Fruit fly (Drosophila melanogaster) whole organism, embryonic: ENCODE data around the gene Spn88Eb.
A peak's percentile ranks its signal among the peaks of the same experiment; 100 is the strongest.

Experiments
- Asciz ChIP-seq: fragments of 200-800 bp; sonication (Bioruptor generic); optimal IDR thresholded peaks from 2 replicates; lab custom pipeline; 2017; ENCODE audit warnings: missing biosample characterization, mild to moderate bottlenecking, missing genetic modification characterization, missing genetic modification reagents
- CG10431 ChIP-seq: fragments of 200-800 bp; sonication (Bioruptor generic); optimal IDR thresholded peaks from 3 replicates; lab custom pipeline; 2018; ENCODE audit warnings: missing biosample characterization, mild to moderate bottlenecking, missing genetic modification characterization
- CG10543 ChIP-seq: fragments of 200-800 bp; sonication (Bioruptor generic); optimal IDR thresholded peaks from 3 replicates; lab custom pipeline; 2017; ENCODE audit warnings: missing biosample characterization, mild to moderate bottlenecking, missing genetic modification characterization, moderate library complexity
- CG11085 ChIP-seq: fragments of 200-800 bp; sonication (Bioruptor generic); IDR thresholded peaks from 2 replicates; pipeline ENCODE4 v1.3.6; 2022; ENCODE audit warnings: missing biosample characterization, missing genetic modification characterization
- CG12299 ChIP-seq: fragments of 200-800 bp; sonication (Bioruptor generic); optimal IDR thresholded peaks from 2 replicates; lab custom pipeline; 2018; ENCODE audit warnings: missing biosample characterization, mild to moderate bottlenecking, missing genetic modification characterization
- CG13296 ChIP-seq: fragments of 200-800 bp; sonication (Bioruptor generic); optimal IDR thresholded peaks from 3 replicates; lab custom pipeline; 2018; ENCODE audit warnings: missing biosample characterization, mild to moderate bottlenecking, missing genetic modification characterization
- CG13624 ChIP-seq: fragments of 200-800 bp; sonication (Bioruptor generic); optimal IDR thresholded peaks from 2 replicates; lab custom pipeline; 2016; ENCODE audit warnings: missing biosample characterization, missing genetic modification characterization
- CG13894 ChIP-seq: fragments of 200-800 bp; sonication (Bioruptor generic); optimal IDR thresholded peaks from 3 replicates; lab custom pipeline; 2018; ENCODE audit warnings: missing biosample characterization, mild to moderate bottlenecking, missing genetic modification characterization, moderate library complexity
- CG14441 ChIP-seq: fragments of 200-800 bp; sonication (Bioruptor generic); IDR thresholded peaks from 2 replicates; pipeline ENCODE4 v1.3.6; 2022; ENCODE audit warnings: missing biosample characterization, missing genetic modification characterization
- CG14965 ChIP-seq: fragments of 200-800 bp; sonication (Bioruptor generic); optimal IDR thresholded peaks from 2 replicates; lab custom pipeline; 2016; ENCODE audit warnings: missing biosample characterization, missing genetic modification characterization, borderline replicate concordance
- CG30403 ChIP-seq: fragments of 200-800 bp; sonication (Bioruptor generic); optimal IDR thresholded peaks from 3 replicates; lab custom pipeline; 2016; ENCODE audit warnings: missing biosample characterization, missing genetic modification characterization
- CG3726 ChIP-seq: fragments of 200-800 bp; sonication (Bioruptor generic); IDR thresholded peaks from 3 replicates; pipeline ENCODE4, ENCODE4 v1.3.6; 2022; ENCODE audit warnings: missing biosample characterization, missing genetic modification characterization
- CG3847 ChIP-seq: fragments of 200-800 bp; sonication (Bioruptor generic); IDR thresholded peaks from 2 replicates; pipeline ENCODE4 v1.3.6; 2022; ENCODE audit warnings: missing biosample characterization, missing genetic modification characterization
- CG4360 ChIP-seq: fragments of 200-800 bp; sonication (Bioruptor generic); IDR thresholded peaks from 2 replicates; pipeline ENCODE4 v1.3.6; 2022; ENCODE audit warnings: missing biosample characterization, missing genetic modification characterization
- CG4707 ChIP-seq: fragments of 200-800 bp; sonication (Bioruptor generic); optimal IDR thresholded peaks from 2 replicates; lab custom pipeline; 2018; ENCODE audit warnings: missing biosample characterization, mild to moderate bottlenecking, missing genetic modification characterization, moderate library complexity
- CG6813 ChIP-seq: fragments of 200-800 bp; sonication (Bioruptor generic); optimal IDR thresholded peaks from 2 replicates; lab custom pipeline; 2017; ENCODE audit warnings: missing biosample characterization, missing genetic modification characterization, mild to moderate bottlenecking, moderate library complexity, missing genetic modification reagents
- CG7963 ChIP-seq: fragments of 200-800 bp; sonication (Bioruptor generic); IDR thresholded peaks from 3 replicates; pipeline ENCODE4 v1.3.6; 2022; ENCODE audit warnings: missing biosample characterization, missing genetic modification characterization; ENCODE audit not compliant: partially characterized antibody
- CG8388 ChIP-seq: fragments of 200-800 bp; sonication (Bioruptor generic); optimal IDR thresholded peaks from 2 replicates; lab custom pipeline; 2019; ENCODE audit warnings: missing biosample characterization, mild to moderate bottlenecking, missing genetic modification characterization, moderate library complexity
- CG8765 ChIP-seq: fragments of 200-800 bp; sonication (Bioruptor generic); IDR thresholded peaks from 2 replicates; pipeline ENCODE4 v1.3.6; 2022; ENCODE audit warnings: missing biosample characterization, missing genetic modification characterization
- Dip3 ChIP-seq: fragments of 200-800 bp; sonication (Bioruptor generic); optimal IDR thresholded peaks from 3 replicates; lab custom pipeline; 2016; ENCODE audit warnings: missing biosample characterization, missing genetic modification characterization
- Dll ChIP-seq: fragments of 200-800 bp; sonication (Bioruptor generic); IDR thresholded peaks from 4 replicates; pipeline ENCODE4 v1.3.6; 2022; ENCODE audit warnings: missing biosample characterization, missing genetic modification characterization; ENCODE audit not compliant: partially characterized antibody
- GATAe ChIP-seq: fragments of 200-800 bp; sonication (Bioruptor generic); conservative IDR thresholded peaks from 2 replicates; pipeline ENCODE4 v1.3.6; 2022; ENCODE audit warnings: missing biosample characterization, missing genetic modification characterization
- HLH4C ChIP-seq: fragments of 200-800 bp; sonication (Bioruptor generic); IDR thresholded peaks from 3 replicates; pipeline ENCODE4 v1.3.6; 2022; ENCODE audit warnings: missing biosample characterization, missing genetic modification characterization; ENCODE audit not compliant: partially characterized antibody
- Lim3 ChIP-seq: fragments of 200-800 bp; sonication (Bioruptor generic); IDR thresholded peaks from 2 replicates; pipeline ENCODE4 v1.3.6; 2022; ENCODE audit warnings: missing biosample characterization, missing genetic modification characterization
- NC2α ChIP-seq: fragments of 200-800 bp; sonication (Bioruptor generic); optimal IDR thresholded peaks from 2 replicates; lab custom pipeline; 2016; ENCODE audit warnings: missing biosample characterization, missing genetic modification characterization
- Pdp1 ChIP-seq, 2 experiments: fragments of 200-800 bp; sonication (Bioruptor generic); optimal IDR thresholded peaks; 3 replicates each; lab custom pipeline; 2016; ENCODE audit warnings: missing biosample characterization in 2 of 2, missing genetic modification characterization in 2 of 2, mild to moderate bottlenecking in 1 of 2, moderate library complexity in 1 of 2
- Scr ChIP-seq: fragments of 200-800 bp; sonication (Bioruptor generic); IDR thresholded peaks from 2 replicates; pipeline ENCODE4 v1.3.6; 2022; ENCODE audit warnings: missing biosample characterization, missing genetic modification characterization; ENCODE audit not compliant: partially characterized antibody
- Six4 ChIP-seq: fragments of 200-800 bp; sonication (Bioruptor generic); optimal IDR thresholded peaks from 2 replicates; lab custom pipeline; 2016; ENCODE audit warnings: missing biosample characterization, missing genetic modification characterization
- Taf1 ChIP-seq: fragments of 200-800 bp; sonication (Bioruptor generic); IDR thresholded peaks from 2 replicates; pipeline ENCODE4 v1.3.6; 2022; ENCODE audit warnings: missing biosample characterization, missing genetic modification characterization
- ap ChIP-seq: fragments of 200-800 bp; sonication (Bioruptor generic); IDR thresholded peaks from 2 replicates; pipeline ENCODE4 v1.3.6; 2022; ENCODE audit warnings: missing biosample characterization, missing genetic modification characterization
- cato ChIP-seq: fragments of 200-800 bp; sonication (Bioruptor generic); optimal IDR thresholded peaks from 2 replicates; lab custom pipeline; 2016; ENCODE audit warnings: missing biosample characterization, missing genetic modification characterization, borderline replicate concordance
- crc ChIP-seq: fragments of 200-800 bp; sonication (Bioruptor generic); optimal IDR thresholded peaks from 2 replicates; lab custom pipeline; 2016; ENCODE audit warnings: missing biosample characterization, missing genetic modification characterization
- danr ChIP-seq: fragments of 200-800 bp; sonication (Bioruptor generic); IDR thresholded peaks from 2 replicates; pipeline ENCODE4 v1.3.6; 2022; ENCODE audit warnings: missing biosample characterization, missing genetic modification characterization
- fd3F ChIP-seq: fragments of 200-800 bp; sonication (Bioruptor generic); optimal IDR thresholded peaks from 2 replicates; lab custom pipeline; 2018; ENCODE audit warnings: missing biosample characterization, mild to moderate bottlenecking, missing genetic modification characterization, moderate library complexity
- fd64A ChIP-seq: fragments of 200-800 bp; sonication (Bioruptor generic); optimal IDR thresholded peaks from 3 replicates; lab custom pipeline; 2018; ENCODE audit warnings: missing biosample characterization, mild to moderate bottlenecking, missing genetic modification characterization
- ham ChIP-seq: fragments of 200-800 bp; sonication (Bioruptor generic); IDR thresholded peaks from 2 replicates; pipeline ENCODE4 v1.3.6; 2022; ENCODE audit warnings: missing biosample characterization, missing genetic modification characterization
- hb ChIP-seq: fragments of 200-800 bp; sonication (Bioruptor generic); IDR thresholded peaks from 3 replicates; pipeline ENCODE4 v1.3.6; 2022; ENCODE audit warnings: missing biosample characterization, missing genetic modification characterization; ENCODE audit not compliant: partially characterized antibody
- hkb ChIP-seq, 2 experiments: fragments of 200-800 bp in 1 of 2; fragments of >200 bp in 1 of 2; sonication (Bioruptor generic) in 1 of 2; IDR thresholded peaks in 1 of 2; optimal IDR thresholded peaks in 1 of 2; 2 replicates each; pipeline versions ENCODE4 v1.3.6 to Lab custom; 2017 to 2022; ENCODE audit warnings: missing biosample characterization in 1 of 2, missing genetic modification characterization in 1 of 2
- kay ChIP-seq: fragments of 200-800 bp; sonication (Bioruptor generic); optimal IDR thresholded peaks from 2 replicates; lab custom pipeline; 2016; ENCODE audit warnings: missing biosample characterization, missing genetic modification characterization
- lmd ChIP-seq: fragments of 200-800 bp; sonication (Bioruptor generic); IDR thresholded peaks from 2 replicates; pipeline ENCODE4 v1.3.6; 2022; ENCODE audit warnings: missing biosample characterization, missing genetic modification characterization
- nerfin-1 ChIP-seq: fragments of 200-800 bp; sonication (Bioruptor generic); optimal IDR thresholded peaks from 3 replicates; lab custom pipeline; 2019; ENCODE audit warnings: missing biosample characterization, mild to moderate bottlenecking, missing genetic modification characterization, moderate library complexity
- org-1 ChIP-seq: fragments of 200-800 bp; sonication (Bioruptor generic); optimal IDR thresholded peaks from 2 replicates; lab custom pipeline; 2017; ENCODE audit warnings: missing biosample characterization, missing genetic modification characterization
- phol ChIP-seq: fragments of 200-800 bp; sonication (Bioruptor generic); optimal IDR thresholded peaks from 3 replicates; lab custom pipeline; 2018; ENCODE audit warnings: missing biosample characterization, mild to moderate bottlenecking, missing genetic modification characterization, moderate library complexity
- pita ChIP-seq: fragments of 200-800 bp; sonication (Bioruptor generic); optimal IDR thresholded peaks from 2 replicates; lab custom pipeline; 2017; ENCODE audit warnings: missing biosample characterization, mild to moderate bottlenecking, missing genetic modification characterization
- psq ChIP-seq: fragments of 200-800 bp; sonication (Bioruptor generic); optimal IDR thresholded peaks from 2 replicates; lab custom pipeline; 2017; ENCODE audit warnings: missing biosample characterization, missing genetic modification characterization
- sens-2 ChIP-seq: fragments of 200-800 bp; sonication (Bioruptor generic); IDR thresholded peaks from 2 replicates; pipeline ENCODE4 v1.3.6; 2022; ENCODE audit warnings: missing biosample characterization, missing genetic modification characterization
- tx ChIP-seq: fragments of 200-800 bp; sonication (Bioruptor generic); optimal IDR thresholded peaks from 2 replicates; lab custom pipeline; 2016; ENCODE audit warnings: missing biosample characterization, missing genetic modification characterization
- vnd ChIP-seq: fragments of 200-800 bp; sonication (Bioruptor generic); IDR thresholded peaks from 3 replicates; pipeline ENCODE4 v1.3.6; 2022; ENCODE audit warnings: missing biosample characterization, missing genetic modification characterization; ENCODE audit not compliant: partially characterized antibody
- zfh1 ChIP-seq: fragments of 200-800 bp; sonication (Bioruptor generic); IDR thresholded peaks from 3 replicates; pipeline ENCODE4 v1.3.6; 2022; ENCODE audit warnings: missing biosample characterization, missing genetic modification characterization

The Spn88Eb gene

dm6 chr3R:15229329-15229876 lies 20.8 kb upstream of the Spn88Eb start, which contains the start of the genes Art3 and mRpS10:
TSS of gene Art3 (minus strand) at chr3R:15229408.
TSS of gene mRpS10 (plus strand) at chr3R:15229665.
- TF ChIP-seq Lim3: peak; percentile 99
- TF ChIP-seq Dip3 (GFP tag; lab: Kevin White, UChicago): peak; percentile 100
- TF ChIP-seq CG4707 (GFP tag; lab: Kevin White, UChicago): peak; percentile 98
- peak; percentile 100 for TF ChIP-seq CG3847 (GFP tag; lab: Robert Waterston, UW)
- peak; percentile 100 for TF ChIP-seq CG12299 (tag; lab: Kevin White, UChicago)
- TF ChIP-seq CG11085 (GFP tag; lab: Robert Waterston, UW): peak; percentile 100
- no peak for TF ChIP-seq hb (GFP tag; lab: Robert Waterston, UW)
- TF ChIP-seq zfh1: peak; percentile 100
- TF ChIP-seq NC2α (GFP tag; lab: Kevin White, UChicago): peak; percentile 99
- peak; percentile 94 for TF ChIP-seq CG14965
- peak; percentile 100 for TF ChIP-seq GATAe (GFP tag; lab: Robert Waterston, UW)
- TF ChIP-seq lmd (GFP tag; lab: Robert Waterston, UW): peak; percentile 100
- TF ChIP-seq CG14441: peak; percentile 100
- TF ChIP-seq CG10431 (GFP tag; lab: Kevin White, UChicago): peak; percentile 99
- no peak for TF ChIP-seq pita (GFP tag; lab: Kevin White, UChicago)
- TF ChIP-seq phol (tag; lab: Kevin White, UChicago): peak; percentile 100
- no peak for TF ChIP-seq CG7963
- peak; percentile 100 for TF ChIP-seq Taf1 (GFP tag; lab: Robert Waterston, UW)
- peak; percentile 100 for TF ChIP-seq CG13624 (GFP tag; lab: Kevin White, UChicago)
- TF ChIP-seq CG13894 (tag; lab: Kevin White, UChicago): peak; percentile 100
- peak; percentile 100 for TF ChIP-seq CG3726
- TF ChIP-seq cato (GFP tag; lab: Kevin White, UChicago): peak; percentile 100
- peak; percentile 100 for TF ChIP-seq tx (GFP tag; lab: Kevin White, UChicago)
- TF ChIP-seq CG8765 (GFP tag; lab: Robert Waterston, UW): peak; percentile 100
- peak; percentile 40 for TF ChIP-seq Scr (GFP tag; lab: Robert Waterston, UW)
- TF ChIP-seq psq (GFP tag; lab: Kevin White, UChicago): peak; percentile 99
- peak; percentile 100 for TF ChIP-seq sens-2 (GFP tag; lab: Robert Waterston, UW)
- TF ChIP-seq fd3F: peak; percentile 100
- TF ChIP-seq kay (GFP tag; lab: Kevin White, UChicago): peak; percentile 100
- TF ChIP-seq fd64A (GFP tag; lab: Kevin White, UChicago): peak; percentile 99
- no peak for TF ChIP-seq Dll (GFP tag; lab: Robert Waterston, UW)
- peak; percentile 96 for TF ChIP-seq CG4360
- peak; percentile 100 for TF ChIP-seq CG30403 (GFP tag; lab: Kevin White, UChicago)
- TF ChIP-seq CG8388 (GFP tag; lab: Kevin White, UChicago): peak; percentile 100
- TF ChIP-seq danr: peak; percentile 100
- TF ChIP-seq nerfin-1 (tag; lab: Kevin White, UChicago): peak; percentile 100
- TF ChIP-seq org-1 (GFP tag; lab: Kevin White, UChicago): peak; percentile 100
- TF ChIP-seq CG10543 (GFP tag; lab: Kevin White, UChicago): peak; percentile 100
- TF ChIP-seq Six4: peak; percentile 100
- peak; percentile 100 for TF ChIP-seq CG6813
- no peak for TF ChIP-seq vnd (GFP tag; lab: Robert Waterston, UW)
- peak; percentile 99 for TF ChIP-seq crc
- TF ChIP-seq Asciz: peak; percentile 100
- TF ChIP-seq hkb (optimal IDR thresholded peaks at IDR 0.05; lab: Kevin White, UChicago): peak; percentile 45
- peak; percentile 100 for TF ChIP-seq hkb (GFP tag; IDR thresholded peaks at IDR 0.05; lab: Robert Waterston, UW)
- peak; percentile 100 for TF ChIP-seq ap (GFP tag; lab: Robert Waterston, UW)
- TF ChIP-seq ham (GFP tag; lab: Robert Waterston, UW): peak; percentile 100
- TF ChIP-seq HLH4C: no peak
- TF ChIP-seq CG13296 (GFP tag; lab: Kevin White, UChicago): peak; percentile 100
- TF ChIP-seq Pdp1 (GFP tag; optimal IDR thresholded peaks at IDR 0.05; lab: Kevin White, UChicago): peak; percentile 100
